Worm (Caenorhabditis elegans) whole organism, L1 larva: ENCODE data around the gene bgnt-1.3.

Source experiments
- C04F5.9 ChIP-seq: sonication (generic microtip); optimal IDR thresholded peaks from 2 replicates; lab custom pipeline; 2016; ENCODE audit warnings: missing genetic modification characterization, missing compliant biosample characterization
- F16B12.6 ChIP-seq: fragments of 150-350 bp; optimal IDR thresholded peaks from 2 replicates; lab custom pipeline; 2014; ENCODE audit warnings: missing biosample characterization, missing genetic modification characterization
- Y116A8C.19 ChIP-seq: sonication (generic microtip); optimal IDR thresholded peaks from 2 replicates; lab custom pipeline; 2016; ENCODE audit warnings: missing compliant biosample characterization, missing genetic modification characterization, borderline replicate concordance
- alr-1 ChIP-seq: fragments of 200-800 bp; sonication (Bioruptor generic); optimal IDR thresholded peaks from 2 replicates; lab custom pipeline; 2018; ENCODE audit warnings: borderline replicate concordance, mild to moderate bottlenecking, missing genetic modification characterization, missing compliant biosample characterization
- aly-2 ChIP-seq: fragments of 150-350 bp; optimal IDR thresholded peaks from 2 replicates; lab custom pipeline; 2014; ENCODE audit warnings: missing biosample characterization, missing genetic modification characterization
- blmp-1 ChIP-seq: fragments of 150-350 bp; optimal IDR thresholded peaks from 2 replicates; lab custom pipeline; 2014; ENCODE audit warnings: missing biosample characterization, missing genetic modification characterization
- ceh-63 ChIP-seq: fragments of 200-800 bp; sonication (Bioruptor generic); optimal IDR thresholded peaks from 2 replicates; lab custom pipeline; 2018; ENCODE audit warnings: mild to moderate bottlenecking, missing genetic modification characterization, missing compliant biosample characterization
- ces-1 ChIP-seq: fragments of 150-350 bp; optimal IDR thresholded peaks from 2 replicates; lab custom pipeline; 2014; ENCODE audit warnings: missing biosample characterization, missing genetic modification reagents, missing genetic modification characterization
- efl-1 ChIP-seq, 4 experiments: fragments of 150-350 bp; optimal IDR thresholded peaks in 3 of 4; peaks in 1 of 4; 1 replicate in 1 of 4; 2 replicates in 3 of 4; lab custom pipeline; 2014; ENCODE audit warnings: missing biosample characterization in 2 of 4, missing genetic modification characterization in 2 of 4, missing genetic modification reagents in 2 of 4
- efl-3 ChIP-seq: fragments of 200-800 bp; sonication (Bioruptor generic); optimal IDR thresholded peaks from 2 replicates; lab custom pipeline; 2018; ENCODE audit warnings: mild to moderate bottlenecking, missing genetic modification characterization, missing compliant biosample characterization
- egl-13 ChIP-seq: sonication (generic microtip); optimal IDR thresholded peaks from 2 replicates; lab custom pipeline; 2016; ENCODE audit warnings: missing genotype, missing genetic modification reagents, missing genetic modification characterization, missing compliant biosample characterization
- egl-27 ChIP-seq, 2 experiments: fragments of 150-350 bp in 1 of 2; sonication (generic microtip); optimal IDR thresholded peaks; 3 replicates each; lab custom pipeline; 2017 to 2018; ENCODE audit warnings: missing biosample characterization in 2 of 2, missing genetic modification characterization in 2 of 2, missing genetic modification reagents in 2 of 2
- elt-2 ChIP-seq: sonication (generic microtip); optimal IDR thresholded peaks from 2 replicates; lab custom pipeline; 2016; ENCODE audit warnings: missing genetic modification characterization, mild to moderate bottlenecking, inconsistent platforms, missing compliant biosample characterization, missing genetic modification reagents
- elt-3 ChIP-seq, 6 experiments: fragments of 150-350 bp in 1 of 6; sonication (generic microtip); optimal IDR thresholded peaks; 2 replicates each; lab custom pipeline; 2017 to 2018; ENCODE audit warnings: missing biosample characterization in 6 of 6, missing genetic modification characterization in 6 of 6, inconsistent platforms in 1 of 6
- ets-5 ChIP-seq: fragments of 200-800 bp; sonication (Bioruptor generic); IDR thresholded peaks from 2 replicates; pipeline ENCODE4 v1.3.6; 2022; ENCODE audit warnings: missing genetic modification characterization, missing compliant biosample characterization
- fkh-10 ChIP-seq: sonication (generic microtip); optimal IDR thresholded peaks from 2 replicates; lab custom pipeline; 2017; ENCODE audit warnings: missing biosample characterization, missing genetic modification reagents, missing genetic modification characterization
- fkh-4 ChIP-seq: sonication (generic microtip); optimal IDR thresholded peaks from 2 replicates; lab custom pipeline; 2016; ENCODE audit warnings: missing compliant biosample characterization, missing genetic modification characterization, borderline replicate concordance
- grh-1 ChIP-seq: fragments of 200-800 bp; sonication (Bioruptor generic); IDR thresholded peaks from 2 replicates; pipeline ENCODE4 v1.3.6; 2022; ENCODE audit warnings: missing genetic modification reagents, missing genetic modification characterization, missing compliant biosample characterization
- lin-35 ChIP-seq, 2 experiments: fragments of 150-350 bp; optimal IDR thresholded peaks; 2 replicates each; lab custom pipeline; 2014; ENCODE audit warnings: missing biosample characterization in 2 of 2, missing genetic modification characterization in 2 of 2, missing genetic modification reagents in 2 of 2
- mdl-1 ChIP-seq, 2 experiments: fragments of 150-350 bp; optimal IDR thresholded peaks; 2 replicates each; lab custom pipeline; 2014 to 2017; ENCODE audit warnings: missing biosample characterization in 2 of 2, missing genetic modification characterization in 2 of 2, inconsistent platforms in 1 of 2
- mef-2 ChIP-seq: fragments of 150-350 bp; optimal IDR thresholded peaks from 2 replicates; lab custom pipeline; 2014; ENCODE audit warnings: missing biosample characterization, missing genetic modification characterization
- nhr-19 ChIP-seq: fragments of 200-800 bp; sonication (Bioruptor generic); conservative IDR thresholded peaks from 2 replicates; pipeline ENCODE4 v1.3.6; 2022; ENCODE audit warnings: missing genetic modification characterization, missing compliant biosample characterization
- nhr-237 ChIP-seq: fragments of 150-350 bp; optimal IDR thresholded peaks from 2 replicates; lab custom pipeline; 2014; ENCODE audit warnings: missing biosample characterization, missing genetic modification characterization
- nhr-28 ChIP-seq: fragments of 150-350 bp; optimal IDR thresholded peaks from 2 replicates; lab custom pipeline; 2014; ENCODE audit warnings: missing biosample characterization, missing genetic modification characterization
- nhr-47 ChIP-seq: sonication (generic microtip); optimal IDR thresholded peaks from 2 replicates; lab custom pipeline; 2016; ENCODE audit warnings: mild to moderate bottlenecking, missing genetic modification characterization, moderate library complexity, missing compliant biosample characterization
- nhr-76 ChIP-seq: sonication (generic microtip); optimal IDR thresholded peaks from 2 replicates; lab custom pipeline; 2017; ENCODE audit warnings: missing biosample characterization, missing genetic modification characterization
- nhr-84 ChIP-seq: sonication (generic microtip); optimal IDR thresholded peaks from 2 replicates; lab custom pipeline; 2017; ENCODE audit warnings: missing biosample characterization, missing genetic modification characterization
- nhr-85 ChIP-seq: sonication (generic microtip); peaks from one replicate; lab custom pipeline; 2016; ENCODE audit warnings: missing genetic modification characterization, inconsistent platforms, missing compliant biosample characterization
- pag-3 ChIP-seq: sonication (generic microtip); optimal IDR thresholded peaks from 2 replicates; lab custom pipeline; 2017; ENCODE audit warnings: missing genetic modification characterization, mild to moderate bottlenecking, missing compliant biosample characterization, antibody characterized with exemption, borderline replicate concordance; ENCODE audit not compliant: insufficient read depth
- pqm-1 ChIP-seq: sonication (generic microtip); optimal IDR thresholded peaks from 3 replicates; lab custom pipeline; 2017; ENCODE audit warnings: missing biosample characterization, missing genetic modification characterization
- rnt-1 ChIP-seq: sonication (generic microtip); optimal IDR thresholded peaks from 2 replicates; lab custom pipeline; 2016; ENCODE audit warnings: mild to moderate bottlenecking, missing genetic modification characterization, moderate library complexity, missing compliant biosample characterization
- skn-1 ChIP-seq: fragments of 150-350 bp; optimal IDR thresholded peaks from 2 replicates; lab custom pipeline; 2014; ENCODE audit warnings: missing biosample characterization, missing genetic modification characterization
- snu-23 ChIP-seq: sonication (generic microtip); optimal IDR thresholded peaks from 2 replicates; lab custom pipeline; 2016; ENCODE audit warnings: missing genetic modification characterization, missing compliant biosample characterization
- tbx-2 ChIP-seq: sonication (generic microtip); optimal IDR thresholded peaks from 2 replicates; lab custom pipeline; 2016; ENCODE audit warnings: missing genetic modification characterization, missing compliant biosample characterization
- unc-130 ChIP-seq: fragments of 150-350 bp; optimal IDR thresholded peaks from 2 replicates; lab custom pipeline; 2017; ENCODE audit warnings: missing biosample characterization, missing genetic modification characterization, inconsistent platforms
- unc-86 ChIP-seq: sonication (generic microtip); optimal IDR thresholded peaks from 2 replicates; lab custom pipeline; 2016; ENCODE audit warnings: missing genetic modification characterization, missing compliant biosample characterization
- unc-98 ChIP-seq: fragments of 200-800 bp; sonication (Bioruptor generic); IDR thresholded peaks from 2 replicates; pipeline ENCODE4 v1.3.6; 2022; ENCODE audit warnings: missing genetic modification characterization, missing compliant biosample characterization
- xbp-1 ChIP-seq: sonication (generic microtip); optimal IDR thresholded peaks from 2 replicates; lab custom pipeline; 2016; ENCODE audit warnings: missing genetic modification characterization, missing compliant biosample characterization
- zag-1 ChIP-seq: fragments of 150-350 bp; optimal IDR thresholded peaks from 2 replicates; lab custom pipeline; 2014; ENCODE audit warnings: missing biosample characterization, missing genetic modification characterization
- zip-4 ChIP-seq: fragments of 200-800 bp; sonication (Bioruptor generic); optimal IDR thresholded peaks from 2 replicates; lab custom pipeline; 2018; ENCODE audit warnings: mild to moderate bottlenecking, missing genetic modification characterization, moderate library complexity, missing compliant biosample characterization

The bgnt-1.3 gene

ce11 chrV:16256395-16256794 is at the start of gene bgnt-1.3:
TSS of gene bgnt-1.3 (minus strand) at chrV:16256495.
- TF ChIP-seq mdl-1 (tag; optimal IDR thresholded peaks at IDR 0.05; lab: Kevin White, UChicago), result no peak
- no peak for TF ChIP-seq rnt-1 (tag; lab: Kevin White, UChicago)
- no peak for TF ChIP-seq snu-23
- no peak for TF ChIP-seq pag-3 (tag; lab: Kevin White, UChicago)
- no peak for TF ChIP-seq skn-1
- no peak for TF ChIP-seq egl-27 (tag; optimal IDR thresholded peaks at IDR 0.05; lab: Kevin White, UChicago)
- TF ChIP-seq nhr-84 (tag; lab: Kevin White, UChicago), result no peak
- no peak for TF ChIP-seq aly-2 (tag; lab: Kevin White, UChicago)
- no peak for TF ChIP-seq F16B12.6 (tag; lab: Kevin White, UChicago)
- no peak for TF ChIP-seq unc-130 (tag; lab: Kevin White, UChicago)

ce11 chrV:16302439-16302838 is 46.1 kb upstream of the bgnt-1.3 start, which contains the start of the genes C31A11.13 and oac-6:
TSS of gene C31A11.13 (minus strand) at chrV:16302551.
TSS of gene oac-6 (plus strand) at chrV:16302717.
- TF ChIP-seq unc-98 (no peak), C04F5.9 (tag; lab: Kevin White, UChicago) (no peak), tbx-2 (tag; lab: Kevin White, UChicago) (no peak), nhr-85 (tag; lab: Kevin White, UChicago) (no peak), zip-4 (GFP tag; lab: Kevin White, UChicago) (no peak), mdl-1 (tag; optimal IDR thresholded peaks at IDR 0.05; lab: Kevin White, UChicago) (no peak), efl-1 (optimal IDR thresholded peaks at IDR 0.05; lab: Kevin White, UChicago) (no peak), efl-1 (GFP tag; optimal IDR thresholded peaks at IDR 0.05 in 1 of 2; lab: Kevin White, UChicago) (peak in 1 of 2 experiments; percentile 31), alr-1 (no peak), elt-3 (tag; optimal IDR thresholded peaks at IDR 0.05; lab: Kevin White, UChicago) (no peak), elt-2 (tag; lab: Kevin White, UChicago) (peak; percentile 43), ces-1 (no peak), nhr-28 (tag; lab: Kevin White, UChicago) (no peak), nhr-76 (tag; lab: Kevin White, UChicago) (no peak), F16B12.6 (tag; lab: Kevin White, UChicago) (no peak), blmp-1 (tag; lab: Kevin White, UChicago) (no peak), Y116A8C.19 (no peak), aly-2 (tag; lab: Kevin White, UChicago) (no peak)

ce11 chrV:16300276-16300675 is 44.0 kb upstream of the bgnt-1.3 start, which contains the start of gene srbc-82:
TSS of gene srbc-82 (plus strand) at chrV:16300576.
- TF ChIP-seq ces-1 (no peak), snu-23 (no peak), efl-1 (optimal IDR thresholded peaks at IDR 0.05; lab: Kevin White, UChicago) (no peak), efl-1 (GFP tag; optimal IDR thresholded peaks at IDR 0.05 in 1 of 2; lab: Kevin White, UChicago) (no peak), egl-13 (tag; lab: Kevin White, UChicago) (no peak), tbx-2 (tag; lab: Kevin White, UChicago) (no peak), xbp-1 (tag; lab: Kevin White, UChicago) (no peak), pqm-1 (no peak), fkh-4 (tag; lab: Kevin White, UChicago) (no peak), zip-4 (GFP tag; lab: Kevin White, UChicago) (no peak), ceh-63 (GFP tag; lab: Kevin White, UChicago) (no peak)
- TF ChIP-seq, all 84 proteins: peak for 0

ce11 chrV:16299834-16300233 is 43.5 kb upstream of the bgnt-1.3 start:
- TF ChIP-seq nhr-19 (GFP tag; lab: Robert Waterston, UW) (no peak), zag-1 (tag; lab: Kevin White, UChicago) (no peak), unc-86 (no peak), Y116A8C.19 (no peak), nhr-237 (no peak), F16B12.6 (tag; lab: Kevin White, UChicago) (peak; percentile 29), C04F5.9 (tag; lab: Kevin White, UChicago) (no peak)

ce11 chrV:16298669-16299068 is 42.4 kb upstream of the bgnt-1.3 start, which contains the start of gene srbc-84:
TSS of gene srbc-84 (plus strand) at chrV:16298969.
- TF ChIP-seq lin-35 (GFP tag; optimal IDR thresholded peaks at IDR 0.05; lab: Kevin White, UChicago), result no peak
- no peak for TF ChIP-seq ets-5 (GFP tag; lab: Robert Waterston, UW)
- no peak for TF ChIP-seq fkh-10 (GFP tag; lab: Kevin White, UChicago)
- TF ChIP-seq egl-27 (tag; optimal IDR thresholded peaks at IDR 0.05; lab: Kevin White, UChicago), result no peak
- TF ChIP-seq alr-1, result no peak
- no peak for TF ChIP-seq pqm-1
- no peak for TF ChIP-seq unc-130 (tag; lab: Kevin White, UChicago)
- TF ChIP-seq grh-1 (GFP tag; lab: Robert Waterston, UW), result no peak
- no peak for TF ChIP-seq nhr-76 (tag; lab: Kevin White, UChicago)
- no peak for TF ChIP-seq nhr-47
- TF ChIP-seq efl-3 (GFP tag; lab: Kevin White, UChicago), result no peak
- no peak for TF ChIP-seq mef-2 (tag; lab: Kevin White, UChicago)
- no peak for TF ChIP-seq rnt-1 (tag; lab: Kevin White, UChicago)
